Fruit fly (Drosophila melanogaster) whole organism, prepupa: ENCODE data around the gene Cyp9f3.

Experiments used
- CG31627 ChIP-seq: fragments of 200-800 bp; sonication (Bioruptor generic); optimal IDR thresholded peaks from 3 replicates; lab custom pipeline; 2016; ENCODE audit warnings: missing biosample characterization, missing genetic modification characterization
- CG8119 ChIP-seq: fragments of 200-800 bp; sonication (Bioruptor generic); IDR thresholded peaks from 3 replicates; pipeline ENCODE4 v1.3.6; 2022; ENCODE audit warnings: missing biosample characterization, missing genetic modification characterization
- Eip93F ChIP-seq: fragments of 200-800 bp; sonication (Bioruptor generic); optimal IDR thresholded peaks from 2 replicates; lab custom pipeline; 2016; ENCODE audit warnings: missing biosample characterization, mild to moderate bottlenecking, missing genetic modification characterization
- Lpt ChIP-seq: fragments of 200-800 bp; sonication (Bioruptor generic); optimal IDR thresholded peaks from 3 replicates; lab custom pipeline; 2016; ENCODE audit warnings: missing biosample characterization, missing genetic modification characterization
- Sox102F ChIP-seq: fragments of 200-800 bp; sonication (Bioruptor generic); optimal IDR thresholded peaks from 2 replicates; lab custom pipeline; 2016; ENCODE audit warnings: missing biosample characterization, mild to moderate bottlenecking, missing genetic modification characterization
- dac ChIP-seq: fragments of 200-800 bp; sonication (Bioruptor generic); optimal IDR thresholded peaks from 2 replicates; lab custom pipeline; 2017; ENCODE audit warnings: missing biosample characterization, mild to moderate bottlenecking, missing genetic modification characterization
- dsx ChIP-seq: fragments of 200-800 bp; optimal IDR thresholded peaks from 3 replicates; lab custom pipeline; 2019; ENCODE audit warnings: missing biosample characterization, mild to moderate bottlenecking, missing genetic modification characterization, moderate library complexity; ENCODE audit not compliant: poor library complexity, severe bottlenecking
- fkh ChIP-seq: fragments of 200-800 bp; sonication (Bioruptor generic); optimal IDR thresholded peaks from 3 replicates; lab custom pipeline; 2017; ENCODE audit warnings: missing biosample characterization, mild to moderate bottlenecking, missing genetic modification characterization, moderate library complexity

dm6 chr3R:12359837-12360236 lies 38.9 kb downstream of the Cyp9f3 start, which contains the start of gene CG4115:
- TF ChIP-seq Lpt (GFP tag; lab: Kevin White, UChicago) (no peak), Sox102F (GFP tag; lab: Kevin White, UChicago) (no peak), dsx (GFP tag; lab: Kevin White, UChicago) (no peak), fkh (GFP tag; lab: Kevin White, UChicago) (no peak), dac (GFP tag; lab: Kevin White, UChicago) (no peak), CG31627 (GFP tag; lab: Kevin White, UChicago) (no peak), CG8119 (GFP tag; lab: Robert Waterston, UW) (no peak), Eip93F (GFP tag; lab: Kevin White, UChicago) (no peak)
